Worm (Caenorhabditis elegans) whole organism, early embryonic: ENCODE results near the gene plg-1.

Experiments
- B0310.2 ChIP-seq: sonication (generic microtip); optimal IDR thresholded peaks from 2 replicates; lab custom pipeline; 2016; ENCODE audit warnings: mild to moderate bottlenecking, missing genetic modification characterization, missing compliant biosample characterization
- F13C5.2 ChIP-seq: sonication (generic microtip); optimal IDR thresholded peaks from 2 replicates; lab custom pipeline; 2017; ENCODE audit warnings: mild to moderate bottlenecking, missing genetic modification characterization, inconsistent platforms, missing compliant biosample characterization
- aly-1 ChIP-seq: sonication (generic microtip); optimal IDR thresholded peaks from 2 replicates; lab custom pipeline; 2016; ENCODE audit warnings: missing genetic modification characterization, missing compliant biosample characterization
- ama-1 ChIP-seq: fragments of 150-350 bp; optimal IDR thresholded peaks from 2 replicates; lab custom pipeline; 2014
- ceh-13 ChIP-seq: fragments of 200-800 bp; sonication (Bioruptor generic); optimal IDR thresholded peaks from 2 replicates; lab custom pipeline; 2018; ENCODE audit warnings: mild to moderate bottlenecking, missing genetic modification characterization, missing compliant biosample characterization
- ceh-36 ChIP-seq: sonication (generic microtip); optimal IDR thresholded peaks from 2 replicates; lab custom pipeline; 2016; ENCODE audit warnings: missing genetic modification characterization, inconsistent platforms, missing compliant biosample characterization
- ets-7 ChIP-seq: sonication (generic microtip); optimal IDR thresholded peaks from 2 replicates; lab custom pipeline; 2016; ENCODE audit warnings: missing genotype, missing genetic modification characterization, missing compliant biosample characterization
- flt-1 ChIP-seq: fragments of 200-800 bp; sonication (Bioruptor generic); IDR thresholded peaks from 2 replicates; pipeline ENCODE4 v1.3.6; 2022; ENCODE audit warnings: missing genetic modification characterization, missing compliant biosample characterization
- hmbx-1 ChIP-seq: sonication (generic microtip); optimal IDR thresholded peaks from 2 replicates; lab custom pipeline; 2016; ENCODE audit warnings: mild to moderate bottlenecking, missing genetic modification characterization, missing compliant biosample characterization
- hmg-4 ChIP-seq: fragments of 200-800 bp; sonication (Bioruptor generic); optimal IDR thresholded peaks from 2 replicates; lab custom pipeline; 2018; ENCODE audit warnings: mild to moderate bottlenecking, missing genetic modification characterization, missing compliant biosample characterization
- hnd-1 ChIP-seq: sonication (generic microtip); optimal IDR thresholded peaks from 2 replicates; lab custom pipeline; 2016; ENCODE audit warnings: missing genetic modification characterization, missing compliant biosample characterization
- pes-1 ChIP-seq: fragments of 200-800 bp; sonication (Bioruptor generic); IDR thresholded peaks from 2 replicates; pipeline ENCODE4 v1.3.6; 2022; ENCODE audit warnings: missing genetic modification reagents, missing genetic modification characterization, missing compliant biosample characterization
- scrt-1 ChIP-seq: fragments of 200-800 bp; sonication (Bioruptor generic); IDR thresholded peaks from 2 replicates; pipeline ENCODE4 v1.3.6; 2022; ENCODE audit warnings: missing genetic modification characterization, missing compliant biosample characterization
- sea-1 ChIP-seq: fragments of 200-800 bp; sonication (Bioruptor generic); conservative IDR thresholded peaks from 2 replicates; pipeline ENCODE4 v1.3.6; 2022; ENCODE audit warnings: missing genetic modification characterization, missing compliant biosample characterization
- tbx-11 ChIP-seq: fragments of 200-800 bp; sonication (Bioruptor generic); IDR thresholded peaks from 2 replicates; pipeline ENCODE4 v1.3.6; 2022; ENCODE audit warnings: missing genetic modification characterization, missing compliant biosample characterization
- tbx-37 ChIP-seq: fragments of 200-800 bp; sonication (Bioruptor generic); conservative IDR thresholded peaks from 2 replicates; pipeline ENCODE4 v1.3.6; 2022; ENCODE audit warnings: missing genetic modification reagents, missing genetic modification characterization, missing compliant biosample characterization
- tra-4 ChIP-seq: sonication (generic microtip); optimal IDR thresholded peaks from 2 replicates; lab custom pipeline; 2017; ENCODE audit warnings: missing genetic modification characterization, missing compliant biosample characterization

Gene plg-1

ce11 chrIII:8851961-8852360 is at the start of gene plg-1:
TSS of gene plg-1 (plus strand) at chrIII:8852261.
- TF ChIP-seq hmg-4 (no peak), aly-1 (tag; lab: Kevin White, UChicago) (no peak), ceh-36 (no peak)

ce11 chrIII:8805815-8806214 is 46.2 kb upstream of the plg-1 start:
- TF ChIP-seq F13C5.2 (tag; lab: Kevin White, UChicago) (no peak), aly-1 (tag; lab: Kevin White, UChicago) (no peak), tra-4 (no peak), sea-1 (GFP tag; lab: Robert Waterston, UW) (no peak), pes-1 (GFP tag; lab: Robert Waterston, UW) (no peak), hmbx-1 (tag; lab: Kevin White, UChicago) (no peak), hmg-4 (no peak), ceh-36 (no peak), ceh-13 (GFP tag; lab: Kevin White, UChicago) (no peak), tbx-37 (GFP tag; lab: Robert Waterston, UW) (no peak), ets-7 (tag; lab: Kevin White, UChicago) (no peak), B0310.2 (tag; lab: Kevin White, UChicago) (no peak), scrt-1 (GFP tag; lab: Robert Waterston, UW) (no peak), ama-1 (lab: Kevin White, UChicago) (no peak), tbx-11 (GFP tag; lab: Robert Waterston, UW) (no peak), hnd-1 (tag; lab: Kevin White, UChicago) (no peak), flt-1 (GFP tag; lab: Robert Waterston, UW) (no peak)

ce11 chrIII:8807246-8807645 is 44.8 kb upstream of the plg-1 start, which contains the start of gene F54F2.7:
TSS of gene F54F2.7 (minus strand) at chrIII:8807346.
- TF ChIP-seq flt-1 (GFP tag; lab: Robert Waterston, UW) (no peak), tbx-37 (GFP tag; lab: Robert Waterston, UW) (no peak), tbx-11 (GFP tag; lab: Robert Waterston, UW) (no peak), ceh-13 (GFP tag; lab: Kevin White, UChicago) (no peak), hnd-1 (tag; lab: Kevin White, UChicago) (no peak), B0310.2 (tag; lab: Kevin White, UChicago) (no peak), sea-1 (GFP tag; lab: Robert Waterston, UW) (no peak), F13C5.2 (tag; lab: Kevin White, UChicago) (no peak), aly-1 (tag; lab: Kevin White, UChicago) (no peak)

- no peak for TF ChIP-seq tra-4
- no peak for TF ChIP-seq ama-1 (lab: Kevin White, UChicago)
- no peak for TF ChIP-seq hmbx-1 (tag; lab: Kevin White, UChicago)
- no peak for TF ChIP-seq scrt-1 (GFP tag; lab: Robert Waterston, UW)
- TF ChIP-seq hmg-4 = no peak
Measured at ce11 chrIII:8809245-8809971, 42.7 kb upstream of the plg-1 start, which contains the start of gene prx-19. TSS of gene prx-19 (minus strand) at chrIII:8809295.

- TF ChIP-seq hnd-1 (tag; lab: Kevin White, UChicago) = no peak
- no peak for TF ChIP-seq ceh-13 (GFP tag; lab: Kevin White, UChicago)
- TF ChIP-seq sea-1 (GFP tag; lab: Robert Waterston, UW) = no peak
- no peak for TF ChIP-seq pes-1 (GFP tag; lab: Robert Waterston, UW)
Measured at ce11 chrIII:8811111-8811510, 41.0 kb upstream of the plg-1 start.

- TF ChIP-seq ama-1 (lab: Kevin White, UChicago) = no peak
- TF ChIP-seq F13C5.2 (tag; lab: Kevin White, UChicago) = no peak
- no peak for TF ChIP-seq tbx-37 (GFP tag; lab: Robert Waterston, UW)
- TF ChIP-seq pes-1 (GFP tag; lab: Robert Waterston, UW) = no peak
- TF ChIP-seq ets-7 (tag; lab: Kevin White, UChicago) = no peak
- no peak for TF ChIP-seq sea-1 (GFP tag; lab: Robert Waterston, UW)
- TF ChIP-seq aly-1 (tag; lab: Kevin White, UChicago) = no peak
- no peak for TF ChIP-seq tra-4
- TF ChIP-seq tbx-11 (GFP tag; lab: Robert Waterston, UW) = no peak
- no peak for TF ChIP-seq hnd-1 (tag; lab: Kevin White, UChicago)
- no peak for TF ChIP-seq B0310.2 (tag; lab: Kevin White, UChicago)
- TF ChIP-seq flt-1 (GFP tag; lab: Robert Waterston, UW) = no peak
- TF ChIP-seq scrt-1 (GFP tag; lab: Robert Waterston, UW) = no peak
Measured at ce11 chrIII:8815699-8816098, 36.4 kb upstream of the plg-1 start.

- TF ChIP-seq hmg-4 (no peak), ceh-13 (GFP tag; lab: Kevin White, UChicago) (no peak), hnd-1 (tag; lab: Kevin White, UChicago) (no peak), pes-1 (GFP tag; lab: Robert Waterston, UW) (no peak), aly-1 (tag; lab: Kevin White, UChicago) (no peak), ceh-36 (no peak), tbx-37 (GFP tag; lab: Robert Waterston, UW) (no peak), B0310.2 (tag; lab: Kevin White, UChicago) (no peak), scrt-1 (GFP tag; lab: Robert Waterston, UW) (no peak), tbx-11 (GFP tag; lab: Robert Waterston, UW) (no peak), tra-4 (no peak), sea-1 (GFP tag; lab: Robert Waterston, UW) (no peak), hmbx-1 (tag; lab: Kevin White, UChicago) (no peak), ets-7 (tag; lab: Kevin White, UChicago) (no peak)
Measured at ce11 chrIII:8818599-8818998, 33.5 kb upstream of the plg-1 start, which contains the start of gene pat-2. TSS of gene pat-2 (plus strand) at chrIII:8818899.
